Fruit fly (Drosophila melanogaster): ENCODE measurements around the gene CG11964.

The CG11964 gene

dm6 chr3R:8892993-8893670, 51.7 kb downstream of the CG11964 start (continued):
- TF ChIP-seq CG12769 (tag; optimal IDR thresholded peaks at IDR 0.05) (peak; percentile 14), phol (tag; optimal IDR thresholded peaks at IDR 0.05) (peak; percentile 3), lmd (GFP tag; IDR thresholded peaks at IDR 0.05) (peak; percentile 6; the same call in 1 of the 2 replicates), D19B (GFP tag; optimal IDR thresholded peaks at IDR 0.05) (peak; percentile 80), stc (GFP tag; IDR thresholded peaks at IDR 0.05) (0 out of 2 replicates have a peak, but pooled peaks have one; percentile 42), lab (GFP tag; optimal IDR thresholded peaks at IDR 0.05) (peak; percentile 9), CG3281 (GFP tag; optimal IDR thresholded peaks at IDR 0.05) (peak; percentile 11), row (GFP tag; IDR thresholded peaks at IDR 0.05) (peak; percentile 58; the same call in 2 of the 3 replicates), Sox102F (GFP tag; optimal IDR thresholded peaks at IDR 0.05) (peak; percentile 56), Oli (tag; optimal IDR thresholded peaks at IDR 0.05) (peak; percentile 20), ranshi (GFP tag; IDR thresholded peaks at IDR 0.05) (0 out of 2 replicates have a peak, but pooled peaks have one; percentile 21), CG8290 (GFP tag; optimal IDR thresholded peaks at IDR 0.05) (no peak), CG8290 (tag; optimal IDR thresholded peaks at IDR 0.05) (peak in 1 of 2 experiments; percentile 31), CG17328 (GFP tag; IDR thresholded peaks at IDR 0.05) (0 out of 2 replicates have a peak, but pooled peaks have one; percentile 5), zfh1 (GFP tag; IDR thresholded peaks at IDR 0.05) (peak; percentile 48; the same call in 2 of the 3 replicates), tio (GFP tag; optimal IDR thresholded peaks at IDR 0.05) (peak; percentile 17), PHDP (tag; optimal IDR thresholded peaks at IDR 0.05) (peak; percentile 3), CG10366 (GFP tag; IDR thresholded peaks at IDR 0.05) (peak; percentile 33), Xrp1 (GFP tag; IDR thresholded peaks at IDR 0.05) (peak; percentile 33; the same call in 1 of the 2 replicates), CG15269 (tag; optimal IDR thresholded peaks at IDR 0.05) (peak; percentile 35), CG10654 (GFP tag; optimal IDR thresholded peaks at IDR 0.05) (no peak), CG2712 (tag; optimal IDR thresholded peaks at IDR 0.05) (peak; percentile 20), pan (optimal IDR thresholded peaks at IDR 0.05) (no peak), pan (GFP tag; optimal IDR thresholded peaks at IDR 0.05 in 1 of 2, IDR thresholded peaks at IDR 0.05 in 1 of 2) (peak in 1 of 2 experiments; percentile 12)

All from whole organism, embryonic.